Fruit fly (Drosophila melanogaster) whole organism, embryonic: ENCODE measurements around the gene CG6928.
A peak's percentile ranks its signal among the peaks of the same experiment; 100 is the strongest.

Source experiments
- Abd-B ChIP-seq: fragments of 200-800 bp; sonication (Bioruptor generic); optimal IDR thresholded peaks from 2 replicates; lab custom pipeline; 2018; ENCODE audit warnings: missing biosample characterization, mild to moderate bottlenecking, missing genetic modification characterization, moderate library complexity
- Asciz ChIP-seq: fragments of 200-800 bp; sonication (Bioruptor generic); optimal IDR thresholded peaks from 2 replicates; lab custom pipeline; 2017; ENCODE audit warnings: missing biosample characterization, mild to moderate bottlenecking, missing genetic modification characterization, missing genetic modification reagents
- CG10147 ChIP-seq: fragments of 200-800 bp; sonication (Bioruptor generic); optimal IDR thresholded peaks from 2 replicates; lab custom pipeline; 2019; ENCODE audit warnings: missing biosample characterization, mild to moderate bottlenecking, missing genetic modification characterization, moderate library complexity
- CG10209 ChIP-seq: fragments of 200-800 bp; sonication (Bioruptor generic); optimal IDR thresholded peaks from 3 replicates; lab custom pipeline; 2017; ENCODE audit warnings: missing biosample characterization, mild to moderate bottlenecking, missing genetic modification characterization, missing genetic modification reagents
- CG11085 ChIP-seq: fragments of 200-800 bp; sonication (Bioruptor generic); IDR thresholded peaks from 2 replicates; pipeline ENCODE4 v1.3.6; 2022; ENCODE audit warnings: missing biosample characterization, missing genetic modification characterization
- CG11560 ChIP-seq: fragments of 200-800 bp; sonication (Bioruptor generic); IDR thresholded peaks from 3 replicates; pipeline ENCODE4 v1.3.6; 2022; ENCODE audit warnings: missing biosample characterization, missing genetic modification characterization
- CG16813 ChIP-seq: fragments of 200-800 bp; sonication (Bioruptor generic); IDR thresholded peaks from 3 replicates; pipeline ENCODE4 v1.3.6; 2022; ENCODE audit warnings: missing biosample characterization, missing genetic modification characterization; ENCODE audit not compliant: partially characterized antibody
- CG17568 ChIP-seq: fragments of 200-800 bp; sonication (Bioruptor generic); optimal IDR thresholded peaks from 2 replicates; lab custom pipeline; 2018; ENCODE audit warnings: missing biosample characterization, mild to moderate bottlenecking, missing genetic modification characterization, moderate library complexity
- CG18476 ChIP-seq: fragments of 200-800 bp; sonication (Bioruptor generic); optimal IDR thresholded peaks from 2 replicates; lab custom pipeline; 2016; ENCODE audit warnings: missing biosample characterization, mild to moderate bottlenecking, missing genetic modification characterization
- CG2199 ChIP-seq: fragments of 200-800 bp; sonication (Bioruptor generic); IDR thresholded peaks from 3 replicates; pipeline ENCODE4 v1.3.6; 2022; ENCODE audit warnings: missing biosample characterization, missing genetic modification characterization
- CG2678 ChIP-seq: fragments of 200-800 bp; sonication (Bioruptor generic); optimal IDR thresholded peaks from 3 replicates; lab custom pipeline; 2019; ENCODE audit warnings: missing biosample characterization, mild to moderate bottlenecking, missing genetic modification characterization, moderate library complexity
- CG2889 ChIP-seq: fragments of 200-800 bp; sonication (Bioruptor generic); IDR thresholded peaks from 3 replicates; pipeline ENCODE4 v1.3.6; 2022; ENCODE audit warnings: missing biosample characterization, missing genetic modification characterization
- CG34422 ChIP-seq: fragments of 200-800 bp; sonication (Bioruptor generic); IDR thresholded peaks from 3 replicates; pipeline ENCODE4 v1.3.6; 2022; ENCODE audit warnings: missing biosample characterization, missing genetic modification characterization
- CG4360 ChIP-seq: fragments of 200-800 bp; sonication (Bioruptor generic); IDR thresholded peaks from 2 replicates; pipeline ENCODE4 v1.3.6; 2022; ENCODE audit warnings: missing biosample characterization, missing genetic modification characterization
- CG4730 ChIP-seq: fragments of 200-800 bp; sonication (Bioruptor generic); IDR thresholded peaks from 2 replicates; pipeline ENCODE4 v1.3.6; 2022; ENCODE audit warnings: missing biosample characterization, missing genetic modification characterization
- CG5953 ChIP-seq: fragments of 200-800 bp; sonication (Bioruptor generic); IDR thresholded peaks from 2 replicates; pipeline ENCODE4 v1.3.6; 2022; ENCODE audit warnings: missing biosample characterization, missing genetic modification characterization
- CG6254 ChIP-seq: fragments of 200-800 bp; sonication (Bioruptor generic); optimal IDR thresholded peaks from 3 replicates; lab custom pipeline; 2017; ENCODE audit warnings: mild to moderate bottlenecking, missing biosample characterization, missing genetic modification reagents, missing genetic modification characterization
- CG6272 ChIP-seq: fragments of 200-800 bp; sonication (Bioruptor generic); IDR thresholded peaks from 2 replicates; pipeline ENCODE4 v1.3.6; 2022; ENCODE audit warnings: missing biosample characterization, missing genetic modification characterization
- CG6654 ChIP-seq: fragments of 200-800 bp; sonication (Bioruptor generic); optimal IDR thresholded peaks from 2 replicates; lab custom pipeline; 2017; ENCODE audit warnings: missing biosample characterization, mild to moderate bottlenecking, missing genetic modification characterization
- CG6689 ChIP-seq: fragments of 200-800 bp; sonication (Bioruptor generic); IDR thresholded peaks from 2 replicates; pipeline ENCODE4 v1.3.6; 2022; ENCODE audit warnings: missing biosample characterization, missing genetic modification characterization
- CG6791 ChIP-seq: fragments of 200-800 bp; sonication (Bioruptor generic); IDR thresholded peaks from 3 replicates; pipeline ENCODE4 v1.3.6; 2022; ENCODE audit warnings: missing biosample characterization, missing genetic modification characterization; ENCODE audit not compliant: partially characterized antibody
- CG6813 ChIP-seq: fragments of 200-800 bp; sonication (Bioruptor generic); optimal IDR thresholded peaks from 2 replicates; lab custom pipeline; 2017; ENCODE audit warnings: missing biosample characterization, missing genetic modification characterization, mild to moderate bottlenecking, moderate library complexity, missing genetic modification reagents
- CG7745 ChIP-seq: fragments of 200-800 bp; sonication (Bioruptor generic); optimal IDR thresholded peaks from 2 replicates; lab custom pipeline; 2018; ENCODE audit warnings: missing biosample characterization, mild to moderate bottlenecking, missing genetic modification characterization, moderate library complexity
- CG7987 ChIP-seq: fragments of 200-800 bp; sonication (Bioruptor generic); optimal IDR thresholded peaks from 2 replicates; lab custom pipeline; 2018; ENCODE audit warnings: missing biosample characterization, mild to moderate bottlenecking, missing genetic modification characterization, moderate library complexity
- CG8281 ChIP-seq: fragments of 200-800 bp; sonication (Bioruptor generic); optimal IDR thresholded peaks from 2 replicates; lab custom pipeline; 2018; ENCODE audit warnings: missing biosample characterization, mild to moderate bottlenecking, missing genetic modification characterization, moderate library complexity
- CG8359 ChIP-seq: fragments of 200-800 bp; sonication (Bioruptor generic); optimal IDR thresholded peaks from 2 replicates; lab custom pipeline; 2017; ENCODE audit warnings: missing biosample characterization, mild to moderate bottlenecking, missing genetic modification characterization, borderline replicate concordance
- CG8765 ChIP-seq: fragments of 200-800 bp; sonication (Bioruptor generic); IDR thresholded peaks from 2 replicates; pipeline ENCODE4 v1.3.6; 2022; ENCODE audit warnings: missing biosample characterization, missing genetic modification characterization
- CG9817 ChIP-seq: fragments of 200-800 bp; sonication (Bioruptor generic); optimal IDR thresholded peaks from 2 replicates; lab custom pipeline; 2018; ENCODE audit warnings: missing biosample characterization, mild to moderate bottlenecking, missing genetic modification characterization, moderate library complexity
- CG9932 ChIP-seq: fragments of 200-800 bp; sonication (Bioruptor generic); IDR thresholded peaks from 2 replicates; pipeline ENCODE4 v1.3.6; 2022; ENCODE audit warnings: missing biosample characterization, missing genetic modification characterization
- GATAe ChIP-seq: fragments of 200-800 bp; sonication (Bioruptor generic); conservative IDR thresholded peaks from 2 replicates; pipeline ENCODE4 v1.3.6; 2022; ENCODE audit warnings: missing biosample characterization, missing genetic modification characterization
- MBD-R2 ChIP-seq: fragments of 200-800 bp; sonication (Bioruptor generic); IDR thresholded peaks from 2 replicates; pipeline ENCODE4 v1.3.6; 2022; ENCODE audit warnings: missing biosample characterization, missing genetic modification characterization
- Max ChIP-seq: fragments of 200-800 bp; sonication (Bioruptor generic); optimal IDR thresholded peaks from 2 replicates; lab custom pipeline; 2016; ENCODE audit warnings: missing biosample characterization, mild to moderate bottlenecking, missing genetic modification characterization
- NFAT ChIP-seq: fragments of 200-800 bp; sonication (Bioruptor generic); IDR thresholded peaks from 2 replicates; pipeline ENCODE4 v1.3.6; 2022; ENCODE audit warnings: missing biosample characterization, missing genetic modification characterization
- Neu2 ChIP-seq: fragments of 200-800 bp; sonication (Bioruptor generic); optimal IDR thresholded peaks from 3 replicates; lab custom pipeline; 2016; ENCODE audit warnings: missing biosample characterization, missing genetic modification characterization, borderline replicate concordance
- Opbp ChIP-seq: fragments of 200-800 bp; sonication (Bioruptor generic); IDR thresholded peaks from 3 replicates; pipeline ENCODE4 v1.3.6; 2022; ENCODE audit warnings: missing biosample characterization, missing genetic modification characterization; ENCODE audit not compliant: partially characterized antibody
- Sry-β ChIP-seq: fragments of 200-800 bp; sonication (Bioruptor generic); optimal IDR thresholded peaks from 2 replicates; lab custom pipeline; 2018; ENCODE audit warnings: missing biosample characterization, mild to moderate bottlenecking, missing genetic modification characterization, moderate library complexity
- abd-A ChIP-seq: fragments of 200-800 bp; sonication (Bioruptor generic); optimal IDR thresholded peaks from 3 replicates; lab custom pipeline; 2019; ENCODE audit warnings: missing biosample characterization, mild to moderate bottlenecking, missing genetic modification characterization, moderate library complexity
- ap ChIP-seq: fragments of 200-800 bp; sonication (Bioruptor generic); IDR thresholded peaks from 2 replicates; pipeline ENCODE4 v1.3.6; 2022; ENCODE audit warnings: missing biosample characterization, missing genetic modification characterization
- cwo ChIP-seq: fragments of 200-800 bp; sonication (Bioruptor generic); optimal IDR thresholded peaks from 3 replicates; lab custom pipeline; 2017; ENCODE audit warnings: missing biosample characterization, missing genetic modification characterization, mild to moderate bottlenecking, moderate library complexity, missing genetic modification reagents
- dan ChIP-seq: fragments of 200-800 bp; sonication (Bioruptor generic); IDR thresholded peaks from 2 replicates; pipeline ENCODE4 v1.3.6; 2022; ENCODE audit warnings: missing biosample characterization, missing genetic modification characterization
- esg ChIP-seq: fragments of 200-800 bp; sonication (Bioruptor generic); conservative IDR thresholded peaks from 2 replicates; pipeline ENCODE4 v1.3.6; 2022; ENCODE audit warnings: missing biosample characterization, missing genetic modification characterization
- gce ChIP-seq: fragments of 200-800 bp; sonication (Bioruptor generic); IDR thresholded peaks from 3 replicates; pipeline ENCODE4 v1.3.6; 2022; ENCODE audit warnings: missing biosample characterization, missing genetic modification characterization
- hbn ChIP-seq: fragments of 200-800 bp; sonication (Bioruptor generic); IDR thresholded peaks from 2 replicates; pipeline ENCODE4 v1.3.6; 2022; ENCODE audit warnings: missing biosample characterization, missing genetic modification characterization; ENCODE audit not compliant: partially characterized antibody
- hkb ChIP-seq, 2 experiments: fragments of 200-800 bp in 1 of 2; fragments of >200 bp in 1 of 2; sonication (Bioruptor generic) in 1 of 2; IDR thresholded peaks in 1 of 2; optimal IDR thresholded peaks in 1 of 2; 2 replicates each; pipeline versions ENCODE4 v1.3.6 to Lab custom; 2017 to 2022; ENCODE audit warnings: missing biosample characterization in 1 of 2, missing genetic modification characterization in 1 of 2
- sim ChIP-seq: fragments of 200-800 bp; sonication (Bioruptor generic); IDR thresholded peaks from 2 replicates; pipeline ENCODE4 v1.3.6; 2022; ENCODE audit warnings: missing biosample characterization, missing genetic modification characterization
- stwl ChIP-seq: fragments of 200-800 bp; sonication (Bioruptor generic); optimal IDR thresholded peaks from 3 replicates; lab custom pipeline; 2018; ENCODE audit warnings: missing biosample characterization, mild to moderate bottlenecking, missing genetic modification characterization, moderate library complexity
- wek ChIP-seq: fragments of 200-800 bp; sonication (Bioruptor generic); optimal IDR thresholded peaks from 3 replicates; lab custom pipeline; 2018; ENCODE audit warnings: missing biosample characterization, mild to moderate bottlenecking, missing genetic modification characterization, moderate library complexity

CG6928 gene

dm6 chr3L:12037449-12038163 is 34.7 kb downstream of the CG6928 start (continued):
- TF ChIP-seq CG6654 (peak; percentile 19), CG6254 (GFP tag; lab: Kevin White, UChicago) (peak; percentile 86), CG16813 (GFP tag; lab: Robert Waterston, UW) (no peak), CG5953 (GFP tag; lab: Robert Waterston, UW) (no peak), ap (GFP tag; lab: Robert Waterston, UW) (0 out of 2 replicates have a peak, but pooled peaks have one; percentile 35), sim (GFP tag; lab: Robert Waterston, UW) (peak; percentile 38; the same call in 1 of the 2 replicates), CG10147 (GFP tag; lab: Kevin White, UChicago) (no peak), CG6689 (GFP tag; lab: Robert Waterston, UW) (peak; percentile 61), CG8765 (no peak), CG2889 (no peak), MBD-R2 (GFP tag; lab: Robert Waterston, UW) (peak; percentile 42; the same call in 1 of the 2 replicates), gce (GFP tag; lab: Robert Waterston, UW) (no peak), hbn (GFP tag; lab: Robert Waterston, UW) (no peak), CG7987 (GFP tag; lab: Kevin White, UChicago) (no peak), CG4360 (GFP tag; lab: Robert Waterston, UW) (0 out of 2 replicates have a peak, but pooled peaks have one; percentile 7), Opbp (no peak), Neu2 (GFP tag; lab: Kevin White, UChicago) (no peak), CG9932 (GFP tag; lab: Robert Waterston, UW) (peak; percentile 30; the same call in 1 of the 2 replicates), stwl (peak; percentile 23), CG17568 (GFP tag; lab: Kevin White, UChicago) (no peak), CG9817 (tag; lab: Kevin White, UChicago) (no peak), cwo (GFP tag; lab: Kevin White, UChicago) (peak; percentile 58), wek (GFP tag; lab: Kevin White, UChicago) (no peak), CG34422 (GFP tag; lab: Robert Waterston, UW) (0 out of 3 replicates have a peak, but pooled peaks have one; percentile 39), esg (no peak; the same call in 1 of the 2 replicates), CG6813 (peak; percentile 9), GATAe (GFP tag; lab: Robert Waterston, UW) (no peak), CG10209 (GFP tag; lab: Kevin White, UChicago) (no peak), CG18476 (GFP tag; lab: Kevin White, UChicago) (peak; percentile 45), Asciz (GFP tag; lab: Kevin White, UChicago) (peak; percentile 39), CG11085 (no peak), CG8359 (GFP tag; lab: Kevin White, UChicago) (no peak), dan (GFP tag; lab: Robert Waterston, UW) (no peak; the same call in 1 of the 2 replicates), Sry-β (GFP tag; lab: Kevin White, UChicago) (peak; percentile 20), CG2199 (GFP tag; lab: Robert Waterston, UW) (peak; percentile 54; the same call in 1 of the 3 replicates), NFAT (GFP tag; lab: Robert Waterston, UW) (no peak), CG4730 (GFP tag; lab: Robert Waterston, UW) (peak; percentile 38; the same call in 1 of the 2 replicates), CG6791 (no peak), abd-A (tag; lab: Kevin White, UChicago) (peak; percentile 48), CG11560 (tag; lab: Robert Waterston, UW) (0 out of 3 replicates have a peak, but pooled peaks have one; percentile 28), hkb (optimal IDR thresholded peaks at IDR 0.05; lab: Kevin White, UChicago) (no peak), hkb (GFP tag; IDR thresholded peaks at IDR 0.05; lab: Robert Waterston, UW) (peak; percentile 54), CG6272 (no peak), Abd-B (GFP tag; lab: Kevin White, UChicago) (peak; percentile 31), CG2678 (tag; lab: Kevin White, UChicago) (peak; percentile 57), Max (GFP tag; lab: Kevin White, UChicago) (peak; percentile 27), CG7745 (no peak), CG8281 (tag; lab: Kevin White, UChicago) (no peak)
